Worm (Caenorhabditis elegans) whole organism, L4 larva: ENCODE data around the gene T26H5.11.

Source experiments
- D1046.2 ChIP-seq: fragments of 200-800 bp; sonication (Bioruptor generic); IDR thresholded peaks from 2 replicates; pipeline ENCODE4 v1.3.6; 2022; ENCODE audit warnings: missing genetic modification characterization, missing compliant biosample characterization
- F26F4.8 ChIP-seq: fragments of 200-800 bp; sonication (Bioruptor generic); conservative IDR thresholded peaks from 2 replicates; pipeline ENCODE4 v1.3.6; 2022; ENCODE audit warnings: missing genetic modification characterization, missing compliant biosample characterization
- F44E2.7 ChIP-seq: fragments of 200-800 bp; sonication (Bioruptor generic); IDR thresholded peaks from 2 replicates; pipeline ENCODE4 v2.1.2; 2022; ENCODE audit warnings: missing genetic modification characterization, missing compliant biosample characterization
- aha-1 ChIP-seq: fragments of 150-350 bp; peaks from one replicate; lab custom pipeline; 2014; ENCODE audit warnings: missing biosample characterization, missing genetic modification characterization
- ama-1 ChIP-seq: fragments of 150-350 bp; optimal IDR thresholded peaks from 2 replicates; lab custom pipeline; 2014; ENCODE audit warnings: inconsistent platforms, mixed read lengths
- ceh-44 ChIP-seq: fragments of 200-800 bp; sonication (Bioruptor generic); IDR thresholded peaks from 2 replicates; pipeline ENCODE4 v1.3.6; 2022; ENCODE audit warnings: missing genetic modification reagents, missing genetic modification characterization, missing compliant biosample characterization
- cey-2 ChIP-seq: sonication (generic microtip); optimal IDR thresholded peaks from 3 replicates; lab custom pipeline; 2017; ENCODE audit warnings: missing genetic modification characterization, mild to moderate bottlenecking, missing compliant biosample characterization, antibody characterized with exemption, borderline replicate concordance; ENCODE audit not compliant: insufficient read depth
- ctbp-1 ChIP-seq: fragments of 200-800 bp; sonication (Bioruptor generic); IDR thresholded peaks from 2 replicates; pipeline ENCODE4 v1.3.6; 2022; ENCODE audit warnings: missing genetic modification reagents, missing genetic modification characterization, missing compliant biosample characterization
- daf-16 ChIP-seq, 3 experiments: sonication (generic microtip); optimal IDR thresholded peaks; 2 replicates each; lab custom pipeline; 2016 to 2017; ENCODE audit warnings: missing genetic modification characterization in 3 of 3, missing genetic modification reagents in 3 of 3, mild to moderate bottlenecking in 2 of 3, missing compliant biosample characterization in 2 of 3, missing biosample characterization in 1 of 3, moderate library complexity in 1 of 3
- daf-19 ChIP-seq: fragments of 200-800 bp; sonication (Bioruptor generic); conservative IDR thresholded peaks from 2 replicates; pipeline ENCODE4 v1.3.6; 2022; ENCODE audit warnings: missing genetic modification characterization, missing compliant biosample characterization
- dmd-6 ChIP-seq: fragments of 200-800 bp; sonication (Bioruptor generic); IDR thresholded peaks from 2 replicates; pipeline ENCODE4 v1.3.6; 2022; ENCODE audit warnings: missing genetic modification reagents, missing genetic modification characterization, missing compliant biosample characterization
- dmd-8 ChIP-seq: fragments of 200-800 bp; sonication (Bioruptor generic); IDR thresholded peaks from 2 replicates; pipeline ENCODE4 v1.3.6; 2022; ENCODE audit warnings: missing genetic modification characterization, missing compliant biosample characterization
- dmd-9 ChIP-seq: fragments of 200-800 bp; sonication (Bioruptor generic); IDR thresholded peaks from 2 replicates; pipeline ENCODE4 v1.3.6; 2022; ENCODE audit warnings: missing genetic modification reagents, missing genetic modification characterization, missing compliant biosample characterization
- dpl-1 ChIP-seq: fragments of 150-350 bp; optimal IDR thresholded peaks from 2 replicates; lab custom pipeline; 2014; ENCODE audit warnings: missing biosample characterization, missing genetic modification reagents, missing genetic modification characterization
- duxl-1 ChIP-seq: sonication (generic microtip); optimal IDR thresholded peaks from 2 replicates; lab custom pipeline; 2016; ENCODE audit warnings: mild to moderate bottlenecking, missing genetic modification characterization, moderate library complexity, missing compliant biosample characterization; ENCODE audit not compliant: poor library complexity
- hmg-1.1 ChIP-seq: fragments of 200-800 bp; sonication (Bioruptor generic); IDR thresholded peaks from 2 replicates; pipeline ENCODE4 v1.3.6; 2022; ENCODE audit warnings: missing genetic modification reagents, missing genetic modification characterization, missing compliant biosample characterization
- lin-39 ChIP-seq: fragments of 150-350 bp; optimal IDR thresholded peaks from 2 replicates; lab custom pipeline; 2014; ENCODE audit warnings: missing biosample characterization, missing genetic modification reagents, missing genetic modification characterization
- lir-3 ChIP-seq: sonication (generic microtip); optimal IDR thresholded peaks from 2 replicates; lab custom pipeline; 2016; ENCODE audit warnings: mild to moderate bottlenecking, missing genetic modification characterization, missing compliant biosample characterization
- mep-1 ChIP-seq: fragments of 150-350 bp; sonication (generic microtip); optimal IDR thresholded peaks from 3 replicates; lab custom pipeline; 2014; ENCODE audit warnings: missing biosample characterization, missing genetic modification characterization
- mes-2 ChIP-seq: sonication (generic microtip); optimal IDR thresholded peaks from 2 replicates; lab custom pipeline; 2016; ENCODE audit warnings: missing genotype, mild to moderate bottlenecking, missing genetic modification characterization, missing compliant biosample characterization; ENCODE audit not compliant: poor library complexity, severe bottlenecking
- nhr-10 ChIP-seq: fragments of 150-350 bp; optimal IDR thresholded peaks from 2 replicates; lab custom pipeline; 2014; ENCODE audit warnings: missing biosample characterization, missing genetic modification characterization
- nhr-11 ChIP-seq: fragments of 150-350 bp; optimal IDR thresholded peaks from 2 replicates; lab custom pipeline; 2014; ENCODE audit warnings: missing biosample characterization, missing genetic modification characterization
- nhr-28 ChIP-seq: fragments of 150-350 bp; optimal IDR thresholded peaks from 2 replicates; lab custom pipeline; 2014; ENCODE audit warnings: missing biosample characterization, missing genetic modification characterization
- nhr-42 ChIP-seq: fragments of 200-800 bp; sonication (Bioruptor generic); IDR thresholded peaks from 2 replicates; pipeline ENCODE4 v1.3.6; 2022; ENCODE audit warnings: missing genetic modification characterization, missing compliant biosample characterization
- pha-4 ChIP-seq, 2 experiments: fragments of 150-350 bp in 1 of 2; fragments of 200-800 bp in 1 of 2; sonication (Bioruptor generic) in 1 of 2; IDR thresholded peaks in 1 of 2; optimal IDR thresholded peaks in 1 of 2; 2 replicates each; pipeline versions ENCODE4 v1.3.6 to Lab custom; 2014 to 2022; ENCODE audit warnings: missing genetic modification characterization in 2 of 2, missing genetic modification reagents in 2 of 2, missing biosample characterization in 1 of 2, missing compliant biosample characterization in 1 of 2
- pqm-1 ChIP-seq: sonication (generic microtip); optimal IDR thresholded peaks from 2 replicates; lab custom pipeline; 2017; ENCODE audit warnings: missing biosample characterization, missing genetic modification characterization
- skn-1 ChIP-seq: fragments of 150-350 bp; optimal IDR thresholded peaks from 2 replicates; lab custom pipeline; 2014; ENCODE audit warnings: missing biosample characterization, missing genetic modification characterization
- snpc-1.2 ChIP-seq: fragments of 200-800 bp; sonication (Bioruptor generic); IDR thresholded peaks from 2 replicates; pipeline ENCODE4 v1.3.6; 2022; ENCODE audit warnings: missing genetic modification reagents, missing genetic modification characterization, missing compliant biosample characterization
- snpc-4 ChIP-seq: fragments of 150-350 bp; optimal IDR thresholded peaks from 2 replicates; lab custom pipeline; 2014; ENCODE audit warnings: missing biosample characterization, missing genetic modification characterization
- vab-7 ChIP-seq: fragments of 200-800 bp; sonication (Bioruptor generic); IDR thresholded peaks from 2 replicates; pipeline ENCODE4 v1.3.6; 2022; ENCODE audit warnings: missing genetic modification reagents, missing genetic modification characterization, missing compliant biosample characterization
- zag-1 ChIP-seq: fragments of 150-350 bp; optimal IDR thresholded peaks from 2 replicates; lab custom pipeline; 2014; ENCODE audit warnings: missing biosample characterization, missing genetic modification characterization
- zfp-2 ChIP-seq: sonication (generic microtip); optimal IDR thresholded peaks from 2 replicates; lab custom pipeline; 2016; ENCODE audit warnings: mild to moderate bottlenecking, missing genetic modification characterization, missing compliant biosample characterization
- zfp-3 ChIP-seq: fragments of 200-800 bp; sonication (Bioruptor generic); conservative IDR thresholded peaks from 2 replicates; pipeline ENCODE4 v1.3.6; 2022; ENCODE audit warnings: missing genetic modification reagents, missing genetic modification characterization, missing compliant biosample characterization
- ztf-11 ChIP-seq: fragments of 150-350 bp; optimal IDR thresholded peaks from 2 replicates; lab custom pipeline; 2014; ENCODE audit warnings: missing biosample characterization, missing genetic modification characterization

T26H5.11 gene

ce11 chrV:15479825-15480224 is 35.7 kb upstream of the T26H5.11 start (continued):
- TF ChIP-seq nhr-11, result no peak
- peak in 1 of 2 experiments; percentile 7 for TF ChIP-seq daf-16 (GFP tag; optimal IDR thresholded peaks at IDR 0.05; lab: Kevin White, UChicago)
- peak; percentile 22 for TF ChIP-seq daf-16 (tag; optimal IDR thresholded peaks at IDR 0.05; lab: Kevin White, UChicago)
- no peak for TF ChIP-seq ama-1 (lab: Kevin White, UChicago)
- no peak for TF ChIP-seq F44E2.7
- TF ChIP-seq ceh-44 (GFP tag; lab: Robert Waterston, UW), result no peak
- no peak for TF ChIP-seq cey-2 (tag; lab: Kevin White, UChicago)
- no peak for TF ChIP-seq ctbp-1
- no peak for TF ChIP-seq zfp-2
- TF ChIP-seq mep-1, result no peak
- peak; percentile 14 for TF ChIP-seq aha-1
- TF ChIP-seq dmd-8 (GFP tag; lab: Robert Waterston, UW), result peak; percentile 73; the same call in 1 of the 2 replicates
- TF ChIP-seq lir-3 (tag; lab: Kevin White, UChicago), result no peak
- no peak for TF ChIP-seq nhr-42 (GFP tag; lab: Robert Waterston, UW)
- 0 out of 2 replicates have a peak, but pooled peaks have one; percentile 10 for TF ChIP-seq F26F4.8 (GFP tag; lab: Robert Waterston, UW)
- TF ChIP-seq duxl-1 (tag; lab: Kevin White, UChicago), result peak; percentile 14
- TF ChIP-seq dmd-9 (GFP tag; lab: Robert Waterston, UW), result no peak
- no peak for TF ChIP-seq zfp-3
- no peak for TF ChIP-seq ztf-11 (tag; lab: Kevin White, UChicago)

DNA sequence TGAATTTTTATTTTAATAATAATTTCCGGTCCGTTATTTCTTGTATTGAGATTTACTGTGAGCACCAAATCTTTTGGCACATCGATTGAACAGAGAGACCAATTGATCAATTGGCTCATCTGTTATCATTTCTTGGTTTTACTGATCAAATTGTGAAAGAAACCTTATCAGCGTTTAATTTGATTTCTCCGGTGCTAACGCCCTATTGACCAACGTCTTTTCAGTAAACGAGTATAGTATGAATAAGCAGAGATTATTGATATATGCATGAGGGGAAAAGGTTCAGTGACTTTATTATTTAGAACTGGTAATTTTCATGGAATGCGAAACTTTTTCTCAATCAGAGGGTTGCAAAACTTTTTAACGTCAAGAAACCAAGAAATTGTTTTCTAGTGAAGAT is 35.0 kb upstream of the T26H5.11 start:
- TF ChIP-seq pqm-1 (tag; lab: Kevin White, UChicago), result peak; percentile 34
- TF ChIP-seq daf-19, result no peak
- peak; percentile 11 for TF ChIP-seq mes-2
- no peak for TF ChIP-seq daf-16 (GFP tag; optimal IDR thresholded peaks at IDR 0.05; lab: Kevin White, UChicago)
- TF ChIP-seq daf-16 (tag; optimal IDR thresholded peaks at IDR 0.05; lab: Kevin White, UChicago), result peak; percentile 90
- TF ChIP-seq snpc-4 (tag; lab: Kevin White, UChicago), result no peak
- peak; percentile 32 for TF ChIP-seq dmd-6
- no peak for TF ChIP-seq pha-4 (GFP tag; IDR thresholded peaks at IDR 0.05; lab: Robert Waterston, UW)
- TF ChIP-seq pha-4 (tag; optimal IDR thresholded peaks at IDR 0.05; lab: Kevin White, UChicago), result no peak

DNA sequence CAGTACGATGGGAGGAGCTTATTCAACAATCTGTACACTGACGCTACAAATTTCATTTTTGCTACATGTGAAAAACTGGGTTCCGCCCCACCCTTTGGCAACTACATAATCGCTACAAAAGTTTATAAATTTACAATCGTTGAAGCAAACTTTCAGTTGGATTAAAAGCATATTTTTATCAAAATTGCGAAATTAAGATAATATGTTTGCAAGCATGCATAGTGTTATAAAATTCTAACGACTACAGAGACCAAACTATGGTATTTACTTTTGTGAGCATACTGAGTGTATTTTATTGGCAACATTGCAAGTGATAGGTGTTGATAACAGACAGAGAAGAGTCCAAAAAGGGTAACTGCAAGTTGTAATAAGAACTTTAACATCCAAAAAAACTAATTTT is 34.5 kb upstream of the T26H5.11 start, which contains the start of gene C06B8.2:
TSS of gene C06B8.2 (minus strand) at position 153 of the 400 bp plus-strand sequence.
- TF ChIP-seq ceh-44 (GFP tag; lab: Robert Waterston, UW) (no peak), pqm-1 (tag; lab: Kevin White, UChicago) (peak; percentile 45), nhr-28 (tag; lab: Kevin White, UChicago) (peak; percentile 88)

DNA sequence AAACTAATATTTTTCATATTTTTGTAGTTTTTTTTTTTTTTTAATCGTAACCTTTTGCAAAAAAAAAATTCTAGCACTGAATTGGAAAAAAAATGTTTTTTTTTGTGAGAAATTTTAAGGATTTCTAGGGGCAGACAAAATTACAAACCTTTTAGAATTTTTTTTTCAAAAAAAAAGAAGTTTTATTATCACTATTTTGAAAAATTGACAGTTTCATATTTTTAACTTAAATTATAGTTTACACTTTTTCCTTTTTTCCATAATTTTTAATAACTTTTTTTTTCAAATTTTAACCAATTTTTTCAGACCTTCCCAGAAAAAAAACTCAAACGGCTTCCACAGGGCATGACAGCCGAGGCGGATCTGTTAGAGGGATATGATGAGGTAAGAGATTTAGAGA is 26.9 kb upstream of the T26H5.11 start, which contains the start of gene dpf-1:
TSS of gene dpf-1 (plus strand) at position 301 of the 400 bp plus-strand sequence.
- TF ChIP-seq cey-2 (tag; lab: Kevin White, UChicago) (no peak), zfp-3 (no peak), lin-39 (tag; lab: Kevin White, UChicago) (no peak), zag-1 (tag; lab: Kevin White, UChicago) (no peak), skn-1 (tag; lab: Kevin White, UChicago) (no peak), F26F4.8 (GFP tag; lab: Robert Waterston, UW) (no peak), hmg-1.1 (no peak), snpc-1.2 (GFP tag; lab: Robert Waterston, UW) (no peak), nhr-11 (no peak), D1046.2 (GFP tag; lab: Robert Waterston, UW) (no peak), nhr-42 (GFP tag; lab: Robert Waterston, UW) (no peak), nhr-10 (tag; lab: Kevin White, UChicago) (no peak), dpl-1 (GFP tag; lab: Kevin White, UChicago) (no peak), vab-7 (GFP tag; lab: Robert Waterston, UW) (no peak), ama-1 (lab: Kevin White, UChicago) (no peak)
- TF ChIP-seq, all 104 proteins: peak for 0
